Fruit fly (Drosophila melanogaster) whole organism, embryonic: ENCODE results near the gene ATPsynB.

ENCODE experiments used
- C15 ChIP-seq: fragments of 200-800 bp; sonication (Bioruptor generic); IDR thresholded peaks from 3 replicates; pipeline ENCODE4 v1.3.6; 2022; ENCODE audit warnings: missing biosample characterization, missing genetic modification characterization
- CG10147 ChIP-seq: fragments of 200-800 bp; sonication (Bioruptor generic); optimal IDR thresholded peaks from 2 replicates; lab custom pipeline; 2019; ENCODE audit warnings: missing biosample characterization, mild to moderate bottlenecking, missing genetic modification characterization, moderate library complexity
- CG10209 ChIP-seq: fragments of 200-800 bp; sonication (Bioruptor generic); optimal IDR thresholded peaks from 3 replicates; lab custom pipeline; 2017; ENCODE audit warnings: missing biosample characterization, mild to moderate bottlenecking, missing genetic modification characterization, missing genetic modification reagents
- CG12744 ChIP-seq: fragments of 200-800 bp; sonication (Bioruptor generic); optimal IDR thresholded peaks from 2 replicates; lab custom pipeline; 2016; ENCODE audit warnings: missing biosample characterization, missing genetic modification characterization
- CG14710 ChIP-seq: fragments of 200-800 bp; sonication (Bioruptor generic); optimal IDR thresholded peaks from 3 replicates; lab custom pipeline; 2019; ENCODE audit warnings: missing biosample characterization, mild to moderate bottlenecking, missing genetic modification characterization, moderate library complexity
- CG17359 ChIP-seq: fragments of 200-800 bp; sonication (Bioruptor generic); optimal IDR thresholded peaks from 3 replicates; lab custom pipeline; 2018; ENCODE audit warnings: missing biosample characterization, mild to moderate bottlenecking, missing genetic modification characterization, moderate library complexity
- CG17361 ChIP-seq: fragments of 200-800 bp; sonication (Bioruptor generic); IDR thresholded peaks from 3 replicates; pipeline ENCODE4 v1.3.6; 2022; ENCODE audit warnings: missing biosample characterization, missing genetic modification characterization
- CG32767 ChIP-seq: fragments of 200-800 bp; sonication (Bioruptor generic); IDR thresholded peaks from 2 replicates; pipeline ENCODE4 v1.3.6; 2022; ENCODE audit warnings: missing biosample characterization, missing genetic modification characterization
- CG34224 ChIP-seq: fragments of 200-800 bp; sonication (Bioruptor generic); IDR thresholded peaks from 3 replicates; pipeline ENCODE4 v1.3.6; 2022; ENCODE audit warnings: missing biosample characterization, missing genetic modification characterization; ENCODE audit not compliant: partially characterized antibody
- CG3838 ChIP-seq: fragments of 200-800 bp; sonication (Bioruptor generic); optimal IDR thresholded peaks from 3 replicates; lab custom pipeline; 2016; ENCODE audit warnings: missing biosample characterization, missing genetic modification characterization
- CG9609 ChIP-seq: fragments of 200-800 bp; sonication (Bioruptor generic); optimal IDR thresholded peaks from 3 replicates; lab custom pipeline; 2016; ENCODE audit warnings: missing biosample characterization, missing genetic modification characterization
- CG9817 ChIP-seq: fragments of 200-800 bp; sonication (Bioruptor generic); optimal IDR thresholded peaks from 2 replicates; lab custom pipeline; 2018; ENCODE audit warnings: missing biosample characterization, mild to moderate bottlenecking, missing genetic modification characterization, moderate library complexity
- CoRest ChIP-seq: fragments of 200-800 bp; sonication (Bioruptor generic); optimal IDR thresholded peaks from 3 replicates; lab custom pipeline; 2018; ENCODE audit warnings: missing biosample characterization, mild to moderate bottlenecking, missing genetic modification characterization, moderate library complexity
- Dfd ChIP-seq, 2 experiments: fragments of >200 bp; optimal IDR thresholded peaks; 2 replicates each; lab custom pipeline; 2017; ENCODE audit warnings: missing biosample characterization in 2 of 2, missing genetic modification characterization in 2 of 2
- Dp ChIP-seq: fragments of 200-800 bp; sonication (Bioruptor generic); optimal IDR thresholded peaks from 2 replicates; lab custom pipeline; 2018; ENCODE audit warnings: missing biosample characterization, mild to moderate bottlenecking, missing genetic modification characterization, moderate library complexity
- Ets97D ChIP-seq: fragments of 200-800 bp; sonication (Bioruptor generic); optimal IDR thresholded peaks from 3 replicates; lab custom pipeline; 2016; ENCODE audit warnings: missing biosample characterization, missing genetic modification characterization
- HmgZ ChIP-seq: fragments of 200-800 bp; sonication (Bioruptor generic); optimal IDR thresholded peaks from 2 replicates; lab custom pipeline; 2018; ENCODE audit warnings: missing biosample characterization, mild to moderate bottlenecking, missing genetic modification characterization
- Hr3 ChIP-seq: fragments of 200-800 bp; sonication (Bioruptor generic); optimal IDR thresholded peaks from 3 replicates; lab custom pipeline; 2016; ENCODE audit warnings: missing biosample characterization, missing genetic modification characterization
- Hsf ChIP-seq: fragments of 200-800 bp; sonication (Bioruptor generic); optimal IDR thresholded peaks from 3 replicates; lab custom pipeline; 2016; ENCODE audit warnings: missing biosample characterization, missing genetic modification characterization
- Kr ChIP-seq: fragments of 200-800 bp; sonication (Bioruptor generic); optimal IDR thresholded peaks from 2 replicates; lab custom pipeline; 2017; ENCODE audit warnings: missing biosample characterization, mild to moderate bottlenecking, missing genetic modification characterization
- Meics ChIP-seq: fragments of 200-800 bp; sonication (Bioruptor generic); optimal IDR thresholded peaks from 2 replicates; lab custom pipeline; 2017; ENCODE audit warnings: missing biosample characterization, mild to moderate bottlenecking, missing genetic modification characterization
- PHDP ChIP-seq: fragments of 200-800 bp; sonication (Bioruptor generic); optimal IDR thresholded peaks from 3 replicates; lab custom pipeline; 2018; ENCODE audit warnings: missing biosample characterization, mild to moderate bottlenecking, missing genetic modification characterization, moderate library complexity
- Side ChIP-seq: fragments of 200-800 bp; sonication (Bioruptor generic); optimal IDR thresholded peaks from 2 replicates; lab custom pipeline; 2016; ENCODE audit warnings: missing biosample characterization, missing genetic modification characterization
- Sox100B ChIP-seq: fragments of 200-800 bp; sonication (Bioruptor generic); optimal IDR thresholded peaks from 3 replicates; lab custom pipeline; 2018; ENCODE audit warnings: missing biosample characterization, mild to moderate bottlenecking, missing genetic modification characterization
- Spps ChIP-seq: fragments of 200-800 bp; sonication (Bioruptor generic); optimal IDR thresholded peaks from 2 replicates; lab custom pipeline; 2018; ENCODE audit warnings: missing biosample characterization, mild to moderate bottlenecking, missing genetic modification characterization
- Sry-β ChIP-seq: fragments of 200-800 bp; sonication (Bioruptor generic); optimal IDR thresholded peaks from 2 replicates; lab custom pipeline; 2018; ENCODE audit warnings: missing biosample characterization, mild to moderate bottlenecking, missing genetic modification characterization, moderate library complexity
- Xrp1 ChIP-seq: fragments of 200-800 bp; sonication (Bioruptor generic); IDR thresholded peaks from 2 replicates; pipeline ENCODE4 v1.3.6; 2022; ENCODE audit warnings: missing biosample characterization, missing genetic modification characterization
- caup ChIP-seq: fragments of 200-800 bp; sonication (Bioruptor generic); optimal IDR thresholded peaks from 3 replicates; lab custom pipeline; 2017; ENCODE audit warnings: missing biosample characterization, mild to moderate bottlenecking, missing genetic modification characterization, moderate library complexity; ENCODE audit not compliant: severe bottlenecking
- cg ChIP-seq: fragments of 200-800 bp; sonication (Bioruptor generic); optimal IDR thresholded peaks from 3 replicates; lab custom pipeline; 2019; ENCODE audit warnings: missing biosample characterization, mild to moderate bottlenecking, missing genetic modification characterization, moderate library complexity
- chm ChIP-seq: fragments of 200-800 bp; sonication (Bioruptor generic); IDR thresholded peaks from 2 replicates; pipeline ENCODE4 v1.3.6; 2022; ENCODE audit warnings: missing biosample characterization, missing genetic modification characterization
- crol ChIP-seq: fragments of 200-800 bp; sonication (Bioruptor generic); IDR thresholded peaks from 2 replicates; pipeline ENCODE4 v1.3.6; 2022; ENCODE audit warnings: missing biosample characterization, missing genetic modification characterization
- ham ChIP-seq: fragments of 200-800 bp; sonication (Bioruptor generic); IDR thresholded peaks from 2 replicates; pipeline ENCODE4 v1.3.6; 2022; ENCODE audit warnings: missing biosample characterization, missing genetic modification characterization
- hbn ChIP-seq: fragments of 200-800 bp; sonication (Bioruptor generic); IDR thresholded peaks from 2 replicates; pipeline ENCODE4 v1.3.6; 2022; ENCODE audit warnings: missing biosample characterization, missing genetic modification characterization; ENCODE audit not compliant: partially characterized antibody
- hkb ChIP-seq, 2 experiments: fragments of 200-800 bp in 1 of 2; fragments of >200 bp in 1 of 2; sonication (Bioruptor generic) in 1 of 2; IDR thresholded peaks in 1 of 2; optimal IDR thresholded peaks in 1 of 2; 2 replicates each; pipeline versions ENCODE4 v1.3.6 to Lab custom; 2017 to 2022; ENCODE audit warnings: missing biosample characterization in 1 of 2, missing genetic modification characterization in 1 of 2
- ind ChIP-seq: fragments of 200-800 bp; sonication (Bioruptor generic); optimal IDR thresholded peaks from 3 replicates; lab custom pipeline; 2016; ENCODE audit warnings: missing biosample characterization, missing genetic modification characterization
- ken ChIP-seq: fragments of 200-800 bp; sonication (Bioruptor generic); IDR thresholded peaks from 3 replicates; pipeline ENCODE4 v1.3.6; 2022; ENCODE audit warnings: missing biosample characterization, missing genetic modification characterization
- maf-S ChIP-seq: fragments of 200-800 bp; sonication (Bioruptor generic); optimal IDR thresholded peaks from 2 replicates; lab custom pipeline; 2016; ENCODE audit warnings: missing biosample characterization, missing genetic modification characterization
- odd ChIP-seq: fragments of 200-800 bp; sonication (Bioruptor generic); optimal IDR thresholded peaks from 2 replicates; lab custom pipeline; 2017; ENCODE audit warnings: missing biosample characterization, mild to moderate bottlenecking, missing genetic modification characterization
- pho ChIP-seq: fragments of 200-800 bp; sonication (Bioruptor generic); optimal IDR thresholded peaks from 2 replicates; lab custom pipeline; 2016; ENCODE audit warnings: missing biosample characterization, missing genetic modification characterization
- prd ChIP-seq, 3 experiments: fragments of >200 bp in 2 of 3; fragments of 200-800 bp in 1 of 3; sonication (Bioruptor generic) in 1 of 3; optimal IDR thresholded peaks in 2 of 3; IDR thresholded peaks in 1 of 3; 2 replicates in 2 of 3; 3 replicates in 1 of 3; pipeline versions ENCODE4 v1.3.6 to Lab custom; 2017 to 2022; ENCODE audit warnings: missing biosample characterization in 1 of 3, missing genetic modification characterization in 1 of 3
- pros ChIP-seq: fragments of 200-800 bp; sonication (Bioruptor generic); optimal IDR thresholded peaks from 3 replicates; lab custom pipeline; 2019; ENCODE audit warnings: missing biosample characterization, mild to moderate bottlenecking, missing genetic modification characterization, moderate library complexity
- pum ChIP-seq: fragments of 200-800 bp; sonication (Bioruptor generic); optimal IDR thresholded peaks from 2 replicates; lab custom pipeline; 2016; ENCODE audit warnings: missing biosample characterization, missing genetic modification characterization
- scrt ChIP-seq: fragments of 200-800 bp; sonication (Bioruptor generic); optimal IDR thresholded peaks from 2 replicates; lab custom pipeline; 2018; ENCODE audit warnings: missing biosample characterization, mild to moderate bottlenecking, missing genetic modification characterization, moderate library complexity
- tna ChIP-seq: fragments of 200-800 bp; sonication (Bioruptor generic); IDR thresholded peaks from 2 replicates; pipeline ENCODE4 v1.3.6; 2022; ENCODE audit warnings: missing biosample characterization, missing genetic modification characterization; ENCODE audit not compliant: partially characterized antibody
- twi ChIP-seq: fragments of 200-800 bp; optimal IDR thresholded peaks from 2 replicates; lab custom pipeline; 2019; ENCODE audit warnings: missing biosample characterization, mild to moderate bottlenecking, missing genetic modification characterization, moderate library complexity
- unpg ChIP-seq: fragments of 200-800 bp; sonication (Bioruptor generic); optimal IDR thresholded peaks from 3 replicates; lab custom pipeline; 2018; ENCODE audit warnings: missing biosample characterization, mild to moderate bottlenecking, missing genetic modification characterization, moderate library complexity
- wdn ChIP-seq: fragments of 200-800 bp; sonication (Bioruptor generic); IDR thresholded peaks from 2 replicates; pipeline ENCODE4 v1.3.6; 2022; ENCODE audit warnings: missing biosample characterization, missing genetic modification characterization
- z ChIP-seq: fragments of 200-800 bp; sonication (Bioruptor generic); IDR thresholded peaks from 3 replicates; pipeline ENCODE4 v1.3.6; 2022; ENCODE audit warnings: missing biosample characterization, missing genetic modification characterization

ATPsynB gene

DNA sequence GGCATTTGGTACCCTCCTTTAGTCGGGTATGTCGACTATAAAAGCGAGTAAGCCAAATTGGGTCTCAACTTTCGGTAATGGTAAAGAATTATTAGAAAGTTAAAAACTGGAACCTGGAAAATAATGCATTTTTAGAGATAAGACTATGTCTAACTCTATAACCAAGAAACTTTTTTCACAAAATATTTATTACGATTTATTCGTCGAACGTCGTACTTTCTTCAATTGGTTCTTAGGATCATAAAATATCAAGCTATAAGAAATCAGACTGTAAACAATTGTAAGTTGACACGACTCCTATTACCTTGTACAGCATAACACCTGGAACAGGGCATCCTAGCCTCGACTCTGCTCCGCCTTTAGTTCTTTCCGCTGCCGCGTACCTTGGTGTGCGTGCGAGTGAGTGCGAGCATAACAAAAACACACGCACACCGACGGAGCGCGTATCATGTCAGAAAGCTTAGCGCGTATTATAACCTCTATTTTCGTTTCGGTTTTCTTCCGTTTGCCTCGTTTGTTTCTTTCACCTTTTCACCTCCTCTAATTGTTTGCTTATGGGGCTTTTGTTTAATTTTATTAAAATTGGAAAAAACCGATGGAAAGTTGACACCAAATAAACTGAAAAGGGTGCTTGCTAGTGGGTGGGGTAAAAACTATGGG, 36.8 kb upstream of the ATPsynB start (continued):
- TF ChIP-seq CG9817 (tag; lab: Kevin White, UChicago) (peak; percentile 92), Ets97D (GFP tag; lab: Kevin White, UChicago) (peak; percentile 80), hkb (optimal IDR thresholded peaks at IDR 0.05; lab: Kevin White, UChicago) (no peak), hkb (GFP tag; IDR thresholded peaks at IDR 0.05; lab: Robert Waterston, UW) (peak; percentile 92), Dp (no peak), CG14710 (tag; lab: Kevin White, UChicago) (peak; percentile 94), CG10147 (GFP tag; lab: Kevin White, UChicago) (peak; percentile 97), Side (GFP tag; lab: Kevin White, UChicago) (peak; percentile 97), Dfd (GFP tag; optimal IDR thresholded peaks at IDR 0.05; lab: Kevin White, UChicago) (no peak), C15 (GFP tag; lab: Robert Waterston, UW) (peak; percentile 69; the same call in 1 of the 3 replicates), Sry-β (peak; percentile 58), maf-S (peak; percentile 97), wdn (GFP tag; lab: Robert Waterston, UW) (peak; percentile 87), chm (GFP tag; lab: Robert Waterston, UW) (peak; percentile 68; the same call in 1 of the 2 replicates), twi (tag; lab: Kevin White, UChicago) (peak; percentile 91), CG9609 (peak; percentile 97), CG17361 (GFP tag; lab: Robert Waterston, UW) (peak; percentile 98), ham (GFP tag; lab: Robert Waterston, UW) (peak; percentile 66; the same call in 1 of the 2 replicates), CG32767 (peak; percentile 90), cg (peak; percentile 33), CG17359 (tag; lab: Kevin White, UChicago) (peak; percentile 89), unpg (GFP tag; lab: Kevin White, UChicago) (peak; percentile 87), crol (no peak; the same call in 1 of the 2 replicates), hbn (GFP tag; lab: Robert Waterston, UW) (no peak), ind (peak; percentile 96), Hr3 (GFP tag; lab: Kevin White, UChicago) (peak; percentile 97), Hsf (peak; percentile 97), Spps (peak; percentile 86), scrt (GFP tag; lab: Kevin White, UChicago) (peak; percentile 90), pros (GFP tag; lab: Kevin White, UChicago) (peak; percentile 31), ken (GFP tag; lab: Robert Waterston, UW) (peak; percentile 77), caup (GFP tag; lab: Kevin White, UChicago) (peak; percentile 94), pum (GFP tag; lab: Kevin White, UChicago) (peak; percentile 97), tna (no peak), z (no peak), odd (GFP tag; lab: Kevin White, UChicago) (peak; percentile 95), Xrp1 (GFP tag; lab: Robert Waterston, UW) (peak; percentile 89), HmgZ (tag; lab: Kevin White, UChicago) (peak; percentile 93), PHDP (tag; lab: Kevin White, UChicago) (peak; percentile 93), CG34224 (no peak), CG3838 (GFP tag; lab: Kevin White, UChicago) (peak; percentile 87), prd (optimal IDR thresholded peaks at IDR 0.05; lab: Kevin White, UChicago) (no peak), prd (GFP tag; IDR thresholded peaks at IDR 0.05; lab: Robert Waterston, UW) (peak; percentile 92), Kr (GFP tag; lab: Kevin White, UChicago) (no peak), Meics (GFP tag; lab: Kevin White, UChicago) (peak; percentile 97), CoRest (tag; lab: Kevin White, UChicago) (peak; percentile 99), Sox100B (peak; percentile 99), CG12744 (GFP tag; lab: Kevin White, UChicago) (peak; percentile 93), CG10209 (GFP tag; lab: Kevin White, UChicago) (peak; percentile 97), pho (GFP tag; lab: Kevin White, UChicago) (peak; percentile 98)
